Worm (Caenorhabditis elegans) whole organism, L4/young adult: ENCODE measurements around the gene best-19.

ENCODE experiments used
- W03F9.2 ChIP-seq: fragments of 150-350 bp; optimal IDR thresholded peaks from 2 replicates; lab custom pipeline; 2014; ENCODE audit warnings: missing biosample characterization, missing genetic modification characterization
- dao-5 ChIP-seq: sonication (generic microtip); optimal IDR thresholded peaks from 2 replicates; lab custom pipeline; 2016; ENCODE audit warnings: missing genotype, missing genetic modification characterization, moderate library complexity, missing compliant biosample characterization
- him-1 ChIP-seq: sonication (generic microtip); optimal IDR thresholded peaks from 2 replicates; lab custom pipeline; 2016; ENCODE audit warnings: missing genotype, missing genetic modification reagents, missing genetic modification characterization, missing compliant biosample characterization

best-19 gene

DNA sequence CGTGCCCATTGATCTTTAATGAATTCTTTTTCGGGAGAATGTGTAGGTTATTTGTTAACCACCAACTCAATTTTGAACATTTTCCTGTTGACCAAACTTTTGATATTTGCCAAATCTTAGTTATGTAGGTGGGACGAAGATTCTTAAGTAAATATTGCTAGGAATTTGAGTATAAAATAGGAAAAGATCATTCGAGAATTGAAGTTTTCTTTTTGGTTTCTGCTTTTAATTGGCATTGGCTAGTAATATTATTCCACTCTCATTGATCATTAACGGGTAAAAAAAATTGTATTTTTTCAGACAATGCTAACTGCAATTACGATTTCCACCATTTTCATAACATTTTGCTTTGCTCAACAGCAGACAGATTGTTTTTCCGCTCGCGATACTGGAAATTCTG is 17.3 kb upstream of the best-19 start, which contains the start of gene T21D12.12:
Gene T21D12.12, plus strand, starts transcription at position 301 of the 400 bp plus-strand sequence.
- TF ChIP-seq dao-5 (tag; lab: Kevin White, UChicago): no peak
- no peak for TF ChIP-seq W03F9.2 (tag; lab: Kevin White, UChicago)
- TF ChIP-seq him-1 (tag; lab: Kevin White, UChicago): no peak

DNA sequence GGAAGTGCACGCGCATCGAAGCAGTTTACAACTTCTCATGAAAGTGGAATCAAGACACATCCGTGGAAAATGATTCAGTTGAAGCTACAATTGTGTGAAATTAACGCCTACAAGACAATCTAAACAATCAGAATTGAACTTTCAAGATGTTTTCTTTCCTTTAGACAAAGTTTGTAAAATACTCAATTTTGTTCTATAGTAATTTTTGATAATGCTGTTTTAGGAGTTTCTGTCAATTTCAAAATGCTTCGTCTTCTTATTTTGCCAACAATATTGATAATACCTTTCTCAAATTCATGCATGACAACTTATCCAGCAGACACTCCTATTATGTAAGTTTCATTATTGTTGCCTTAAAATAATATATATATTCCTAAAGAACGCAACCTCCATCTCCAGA is 14.3 kb upstream of the best-19 start, which contains the start of gene T21D12.11:
Gene T21D12.11, plus strand, starts transcription at position 301 of the 400 bp plus-strand sequence.
- TF ChIP-seq him-1 (tag; lab: Kevin White, UChicago) (no peak), W03F9.2 (tag; lab: Kevin White, UChicago) (no peak), dao-5 (tag; lab: Kevin White, UChicago) (no peak)

DNA sequence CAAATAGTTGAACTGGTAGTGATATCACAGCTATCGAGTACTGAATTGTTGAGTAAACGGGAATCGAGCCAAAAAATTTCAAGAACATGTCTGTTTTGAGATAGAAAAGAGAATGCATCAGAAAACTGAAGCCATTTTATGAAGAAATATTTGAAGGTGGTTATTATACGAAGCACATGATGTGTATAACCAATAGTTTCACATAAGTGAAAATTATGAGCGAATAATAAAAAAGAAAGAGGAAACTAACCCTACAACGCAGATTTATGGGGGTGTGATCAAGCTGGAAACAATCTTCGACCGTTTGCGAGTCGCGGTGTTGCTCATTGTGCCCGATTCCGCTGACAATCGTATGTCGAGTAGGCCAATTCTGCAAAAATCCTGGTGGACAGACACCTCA is 10.1 kb upstream of the best-19 start, which contains the start of gene srh-282:
Gene srh-282, minus strand, starts transcription at position 101 of the 400 bp plus-strand sequence.
- no peak for TF ChIP-seq him-1 (tag; lab: Kevin White, UChicago)
- TF ChIP-seq W03F9.2 (tag; lab: Kevin White, UChicago): no peak
- TF ChIP-seq dao-5 (tag; lab: Kevin White, UChicago): no peak

DNA sequence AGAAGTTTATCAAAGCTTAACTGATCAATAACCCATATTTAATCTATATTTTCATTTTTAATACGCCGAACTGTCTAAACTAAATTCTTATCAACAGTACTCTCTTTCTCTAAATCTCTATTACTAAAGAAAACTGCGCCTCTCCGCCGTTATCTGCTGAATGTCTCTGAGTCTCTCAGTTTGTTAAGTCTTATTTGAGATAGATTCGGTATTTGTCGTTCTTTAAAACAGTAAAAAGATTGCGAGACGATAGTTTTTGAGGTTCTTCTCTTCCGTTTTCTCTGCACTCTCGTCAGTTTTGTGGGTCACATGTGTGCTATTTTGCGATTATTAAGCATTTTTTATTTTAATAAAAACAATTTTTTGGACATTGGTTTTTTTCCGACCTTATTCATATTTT is 9.3 kb upstream of the best-19 start, which contains the start of gene sma-10:
Gene sma-10, plus strand, starts transcription at position 236 of the 400 bp plus-strand sequence.
- TF ChIP-seq W03F9.2 (tag; lab: Kevin White, UChicago): no peak
- TF ChIP-seq dao-5 (tag; lab: Kevin White, UChicago): no peak
- TF ChIP-seq him-1 (tag; lab: Kevin White, UChicago): no peak

DNA sequence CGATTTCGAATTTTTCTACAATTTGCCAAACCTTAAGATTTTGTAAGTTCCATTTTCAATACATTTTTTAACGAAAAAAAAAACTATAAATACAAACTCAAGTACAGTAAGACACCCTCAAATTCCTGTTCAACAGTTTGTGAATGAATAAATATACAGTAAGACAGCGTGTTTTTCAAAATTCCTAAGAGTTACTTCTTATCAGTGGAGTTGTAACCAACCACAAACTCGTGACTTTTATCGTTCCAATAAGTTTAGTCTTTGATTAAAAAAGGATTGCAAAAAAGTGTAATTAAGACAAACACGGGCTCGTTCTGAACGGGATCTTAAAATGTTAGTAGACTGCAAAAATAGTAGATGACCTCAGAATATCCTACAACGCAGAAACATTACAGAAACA is 8.3 kb upstream of the best-19 start:
- no peak for TF ChIP-seq W03F9.2 (tag; lab: Kevin White, UChicago)
- no peak for TF ChIP-seq him-1 (tag; lab: Kevin White, UChicago)
- no peak for TF ChIP-seq dao-5 (tag; lab: Kevin White, UChicago)

DNA sequence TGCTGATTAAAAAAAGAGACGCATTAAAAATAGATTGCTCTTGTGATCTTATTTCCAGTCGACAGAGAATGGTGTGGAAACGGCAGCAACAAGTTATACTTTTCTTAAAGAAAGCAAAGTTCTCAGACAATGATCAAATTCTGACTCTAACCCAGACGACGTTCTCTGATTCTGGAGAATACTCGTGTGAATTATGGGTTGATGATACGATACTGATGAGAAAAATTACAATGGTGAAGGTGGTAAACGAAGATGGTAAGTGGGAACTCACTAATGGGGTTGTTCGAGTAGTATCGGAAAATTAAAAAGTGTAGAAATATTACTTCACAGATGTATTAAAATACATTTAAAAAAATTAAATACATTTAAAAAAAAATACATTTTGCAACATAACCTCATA is 5.2 kb upstream of the best-19 start:
- no peak for TF ChIP-seq him-1 (tag; lab: Kevin White, UChicago)
- TF ChIP-seq W03F9.2 (tag; lab: Kevin White, UChicago): no peak
- no peak for TF ChIP-seq dao-5 (tag; lab: Kevin White, UChicago)

DNA sequence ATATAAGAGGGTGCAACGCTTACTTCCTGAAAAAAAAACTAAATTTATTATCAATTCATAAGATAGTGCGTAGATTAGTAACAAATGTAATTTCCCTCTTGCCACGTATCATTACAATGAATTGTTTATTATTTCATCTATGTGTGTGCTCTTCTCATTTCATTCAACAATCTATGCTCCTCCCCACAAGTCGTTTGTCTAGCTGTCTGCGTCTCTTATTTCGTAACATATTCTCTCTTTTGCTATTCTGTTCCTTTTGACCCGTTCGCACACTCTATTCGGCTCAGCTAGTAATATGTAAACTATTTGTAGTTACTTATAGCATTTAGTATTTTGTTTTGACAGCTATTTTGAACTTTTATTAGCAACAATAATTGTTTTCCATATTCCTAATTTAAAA is 1.4 kb upstream of the best-19 start:
- TF ChIP-seq dao-5 (tag; lab: Kevin White, UChicago) (no peak), him-1 (tag; lab: Kevin White, UChicago) (no peak), W03F9.2 (tag; lab: Kevin White, UChicago) (no peak)

DNA sequence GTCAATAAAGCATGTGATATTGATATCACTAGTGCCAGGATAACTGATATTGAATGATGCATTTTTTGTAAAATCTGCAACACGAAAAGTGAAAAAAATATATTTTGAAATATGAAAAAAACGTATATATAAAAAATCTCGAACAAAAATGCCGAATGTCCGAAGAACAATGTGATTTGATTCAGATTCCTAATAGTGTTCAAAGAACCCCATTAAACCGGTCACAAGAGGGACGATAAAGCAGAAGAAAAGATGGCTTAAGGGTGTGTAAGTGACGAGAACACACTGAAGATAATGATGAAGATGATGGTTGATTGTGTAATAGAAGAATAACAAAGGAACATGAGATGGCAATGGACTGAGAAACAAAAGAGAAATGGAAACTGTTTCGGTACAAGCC is 4.6 kb downstream of the best-19 start, which contains the start of gene T21D12.14:
Gene T21D12.14, minus strand, starts transcription at position 101 of the 400 bp plus-strand sequence.
- TF ChIP-seq W03F9.2 (tag; lab: Kevin White, UChicago) (no peak), him-1 (tag; lab: Kevin White, UChicago) (no peak), dao-5 (tag; lab: Kevin White, UChicago) (no peak)

DNA sequence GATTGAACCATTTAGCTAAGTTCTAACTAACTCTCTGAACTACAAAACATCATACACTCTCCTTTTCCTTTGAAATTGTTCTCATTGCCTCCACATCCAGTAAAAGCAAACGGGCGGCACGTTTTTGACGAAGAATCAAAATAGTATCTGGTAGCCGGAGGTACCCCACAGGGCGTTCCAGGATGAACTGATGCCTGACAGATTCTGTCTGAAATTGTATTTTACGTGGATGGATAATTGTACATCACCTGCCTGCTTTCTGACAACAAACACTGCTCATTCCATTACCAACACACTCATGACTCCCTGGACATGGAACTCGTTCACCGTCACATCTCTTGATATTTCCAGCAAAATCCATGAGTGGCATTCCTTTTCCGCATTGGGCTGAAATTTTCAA is 6.9 kb downstream of the best-19 start:
- TF ChIP-seq dao-5 (tag; lab: Kevin White, UChicago) (no peak), him-1 (tag; lab: Kevin White, UChicago) (no peak), W03F9.2 (tag; lab: Kevin White, UChicago) (no peak)

DNA sequence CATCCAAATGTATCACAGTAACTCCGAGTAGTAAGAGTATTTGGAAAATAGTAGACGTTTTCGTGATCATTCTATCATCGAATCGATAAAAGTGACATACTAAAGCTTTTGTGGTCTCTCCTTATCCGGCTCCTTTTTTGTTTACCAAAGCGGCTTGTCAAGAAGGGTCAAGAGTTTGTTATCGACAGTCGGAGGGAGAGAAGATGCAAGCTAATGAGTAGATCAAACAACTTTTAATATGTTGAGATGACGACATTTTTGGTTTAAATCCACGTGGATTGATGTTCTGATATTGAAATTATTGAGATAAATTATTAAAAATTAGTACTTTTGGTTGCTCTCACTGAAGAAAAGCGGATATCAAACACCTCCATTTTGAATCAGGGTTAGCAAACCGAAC is 7.9 kb downstream of the best-19 start, which contains the start of gene T21D12.7:
Gene T21D12.7, minus strand, starts transcription at position 101 of the 400 bp plus-strand sequence.
- TF ChIP-seq him-1 (tag; lab: Kevin White, UChicago) (no peak), W03F9.2 (tag; lab: Kevin White, UChicago) (no peak), dao-5 (tag; lab: Kevin White, UChicago) (no peak)

DNA sequence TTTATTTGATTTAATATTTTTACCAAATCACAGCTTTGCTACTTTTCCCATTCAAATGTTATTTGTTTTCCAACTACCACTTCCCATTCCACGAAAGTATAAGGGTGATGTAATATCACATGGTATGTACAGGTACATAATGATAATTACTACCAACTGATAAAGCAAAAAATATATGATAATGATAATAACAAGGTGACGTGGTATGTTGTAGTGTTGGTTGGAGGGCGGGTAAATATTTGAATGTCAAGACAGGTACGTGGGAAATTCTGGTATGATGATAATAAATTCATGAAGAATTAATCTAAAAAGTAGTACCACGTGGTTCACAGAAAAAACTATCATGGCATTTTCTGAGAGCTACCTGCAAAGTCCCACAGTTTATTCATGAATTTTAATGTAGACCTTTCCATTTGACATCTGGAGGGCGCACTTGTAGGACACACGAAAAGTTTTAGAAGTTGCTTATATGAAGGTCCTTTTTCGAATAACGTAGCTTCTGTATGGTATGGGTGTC is 8.5 kb downstream of the best-19 start:
- TF ChIP-seq him-1 (tag; lab: Kevin White, UChicago): no peak
- no peak for TF ChIP-seq W03F9.2 (tag; lab: Kevin White, UChicago)
- no peak for TF ChIP-seq dao-5 (tag; lab: Kevin White, UChicago)

DNA sequence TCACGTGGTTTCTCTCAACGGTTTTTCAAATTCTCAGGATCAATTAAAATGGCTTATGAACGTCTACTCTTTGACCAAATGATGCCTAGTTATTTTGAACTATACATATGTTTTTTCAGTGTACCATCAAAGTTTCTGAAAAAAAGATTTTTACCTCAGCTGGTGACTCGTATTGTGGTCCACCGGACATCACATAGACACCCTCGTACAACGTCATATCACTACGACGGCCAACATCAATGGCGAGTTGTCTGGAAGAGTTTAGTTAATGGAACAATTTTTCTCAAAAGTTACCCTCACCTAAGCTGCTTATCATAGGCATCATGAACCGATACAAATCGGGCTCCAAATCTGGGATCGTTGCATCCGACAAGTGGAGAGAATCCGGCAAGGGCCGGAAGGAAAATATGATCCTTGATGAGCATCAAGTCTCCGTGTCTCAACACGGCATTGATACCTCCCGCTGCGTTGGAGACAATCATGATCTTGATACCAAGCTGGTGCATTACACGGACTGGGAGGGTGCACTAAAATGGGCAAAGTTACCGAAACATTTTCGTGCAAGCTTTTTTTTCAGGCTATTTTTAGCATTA is 9.8 kb downstream of the best-19 start:
- no peak for TF ChIP-seq dao-5 (tag; lab: Kevin White, UChicago)
- no peak for TF ChIP-seq W03F9.2 (tag; lab: Kevin White, UChicago)
- no peak for TF ChIP-seq him-1 (tag; lab: Kevin White, UChicago)

DNA sequence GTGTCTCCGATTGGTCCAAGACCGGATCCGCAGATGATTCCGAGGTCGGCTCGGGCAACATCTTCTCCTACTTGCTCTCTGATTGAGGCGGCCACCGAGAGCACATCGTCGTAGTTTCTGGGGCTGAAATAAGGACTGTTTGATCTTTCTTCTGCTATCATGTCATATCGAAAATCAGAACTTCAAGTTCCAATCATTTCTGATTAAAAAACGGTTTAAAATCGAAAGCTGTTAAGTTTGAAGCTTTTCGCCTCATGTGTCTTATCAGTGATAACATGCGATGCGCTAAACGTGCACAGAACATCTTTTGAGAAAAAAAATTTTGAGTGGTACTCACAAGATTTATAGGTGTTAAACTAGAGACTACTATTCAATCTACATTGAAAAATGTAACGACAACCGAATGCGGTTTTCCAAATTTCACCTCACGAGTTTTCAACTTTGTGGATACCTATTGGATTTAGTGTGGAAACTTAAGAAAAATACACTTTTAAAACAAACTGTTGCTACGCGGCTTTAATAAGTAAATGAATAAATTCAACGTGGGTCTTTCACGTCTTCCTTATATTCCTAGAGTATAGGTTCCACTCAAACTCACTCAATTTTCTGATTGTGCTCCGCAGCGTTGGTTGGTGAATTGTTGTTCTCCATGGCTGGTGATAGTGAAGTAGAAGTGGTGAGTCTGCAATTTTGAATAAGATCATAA is 10.7 kb downstream of the best-19 start:
- TF ChIP-seq W03F9.2 (tag; lab: Kevin White, UChicago) (no peak), dao-5 (tag; lab: Kevin White, UChicago) (no peak), him-1 (tag; lab: Kevin White, UChicago) (no peak)
